Fruit fly (Drosophila melanogaster): Measurements from ENCODE around the gene CG3552.

CG3552 gene

dm6 chr3L:9461670-9462246 lies 5.6 kb downstream of the CG3552 start (continued):
- peak; percentile 49 for TF ChIP-seq CG10654 (GFP tag; optimal IDR thresholded peaks at IDR 0.05)
- TF ChIP-seq CG10147 (GFP tag; optimal IDR thresholded peaks at IDR 0.05): no peak
- no peak for TF ChIP-seq CG10321 (GFP tag; IDR thresholded peaks at IDR 0.05)
- TF ChIP-seq CG2875 (GFP tag; optimal IDR thresholded peaks at IDR 0.05): no peak
- no peak for TF ChIP-seq zf30C (GFP tag; optimal IDR thresholded peaks at IDR 0.05)
- no peak for TF ChIP-seq ab (GFP tag; optimal IDR thresholded peaks at IDR 0.05)
- TF ChIP-seq fd102C (GFP tag; optimal IDR thresholded peaks at IDR 0.05): peak; percentile 71
- no peak for TF ChIP-seq CG7745 (tag; optimal IDR thresholded peaks at IDR 0.05)
- peak; percentile 49 for TF ChIP-seq nerfin-1 (tag; optimal IDR thresholded peaks at IDR 0.05)
- no peak for TF ChIP-seq aop (GFP tag; IDR thresholded peaks at IDR 0.05)
- TF ChIP-seq Taf1 (GFP tag; IDR thresholded peaks at IDR 0.05): no peak
- peak; percentile 7 for TF ChIP-seq CG17568 (GFP tag; optimal IDR thresholded peaks at IDR 0.05)
- TF ChIP-seq gfzf (GFP tag; optimal IDR thresholded peaks at IDR 0.05): no peak
- peak; percentile 35 for TF ChIP-seq Oli (tag; optimal IDR thresholded peaks at IDR 0.05)
- peak; percentile 17 for TF ChIP-seq Fer3 (tag; optimal IDR thresholded peaks at IDR 0.05)
- TF ChIP-seq emc (GFP tag; optimal IDR thresholded peaks at IDR 0.05): no peak
- peak; percentile 5 for TF ChIP-seq CG12236 (GFP tag; optimal IDR thresholded peaks at IDR 0.05)
- 0 out of 3 replicates have a peak, but pooled peaks have one; percentile 30 for TF ChIP-seq Opbp (GFP tag; IDR thresholded peaks at IDR 0.05; ENCODE audit: partially characterized antibody)
- no peak for TF ChIP-seq CG16779 (GFP tag; IDR thresholded peaks at IDR 0.05)
- no peak for TF ChIP-seq BEAF-32 (GFP tag; optimal IDR thresholded peaks at IDR 0.05)
- no peak for TF ChIP-seq sima (GFP tag; optimal IDR thresholded peaks at IDR 0.05)
- no peak for TF ChIP-seq cato (GFP tag; optimal IDR thresholded peaks at IDR 0.05; ENCODE audit: borderline replicate concordance)
- TF ChIP-seq Lpt (GFP tag; optimal IDR thresholded peaks at IDR 0.05): no peak
- no peak for TF ChIP-seq chm (GFP tag; IDR thresholded peaks at IDR 0.05)
- TF ChIP-seq chif (GFP tag; optimal IDR thresholded peaks at IDR 0.05): peak in 1 of 2 experiments; percentile 38
- TF ChIP-seq CG3065 (GFP tag; optimal IDR thresholded peaks at IDR 0.05): peak; percentile 20
- no peak for TF ChIP-seq Hey (tag; optimal IDR thresholded peaks at IDR 0.05)
- no peak for TF ChIP-seq ATbp (GFP tag; optimal IDR thresholded peaks at IDR 0.05)
- TF ChIP-seq CG6791 (GFP tag; IDR thresholded peaks at IDR 0.05; ENCODE audit: partially characterized antibody): peak; percentile 46; the same call in 1 of the 3 replicates
- TF ChIP-seq CG5180 (GFP tag; optimal IDR thresholded peaks at IDR 0.05): no peak
- TF ChIP-seq CG30403 (GFP tag; optimal IDR thresholded peaks at IDR 0.05): no peak
- no peak for TF ChIP-seq CG12659 (GFP tag; optimal IDR thresholded peaks at IDR 0.05)
- TF ChIP-seq odd (GFP tag; optimal IDR thresholded peaks at IDR 0.05): no peak
- peak; percentile 48; the same call in 1 of the 3 replicates for TF ChIP-seq mld (GFP tag; IDR thresholded peaks at IDR 0.05; ENCODE audit: partially characterized antibody)
- no peak for TF ChIP-seq ham (GFP tag; IDR thresholded peaks at IDR 0.05)
- TF ChIP-seq CG11695 (GFP tag; IDR thresholded peaks at IDR 0.05): peak; percentile 47; the same call in 2 of the 3 replicates
- TF ChIP-seq dmrt11E (tag; optimal IDR thresholded peaks at IDR 0.05): peak; percentile 42
- TF ChIP-seq CG10267 (tag; optimal IDR thresholded peaks at IDR 0.05): no peak
- TF ChIP-seq Bgb (GFP tag; IDR thresholded peaks at IDR 0.05; ENCODE audit: partially characterized antibody): peak; percentile 16; the same call in 1 of the 2 replicates
- TF ChIP-seq CG9215 (GFP tag; IDR thresholded peaks at IDR 0.05): no peak; the same call in 1 of the 2 replicates
- no peak for TF ChIP-seq CG17361 (GFP tag; IDR thresholded peaks at IDR 0.05)
- TF ChIP-seq ranshi (GFP tag; IDR thresholded peaks at IDR 0.05): peak; percentile 35; the same call in 1 of the 2 replicates
- no peak for TF ChIP-seq Bdp1 (GFP tag; optimal IDR thresholded peaks at IDR 0.05)
- TF ChIP-seq danr (GFP tag; IDR thresholded peaks at IDR 0.05): no peak
- no peak for TF ChIP-seq Dad (GFP tag; optimal IDR thresholded peaks at IDR 0.05)
- TF ChIP-seq eyg (GFP tag; optimal IDR thresholded peaks at IDR 0.05): no peak
- TF ChIP-seq fd96Cb (tag; optimal IDR thresholded peaks at IDR 0.05): peak; percentile 42
- TF ChIP-seq Sry-δ (GFP tag; optimal IDR thresholded peaks at IDR 0.05): no peak
- TF ChIP-seq Atf3 (GFP tag; optimal IDR thresholded peaks at IDR 0.05): no peak
- TF ChIP-seq h (optimal IDR thresholded peaks at IDR 0.05): no peak

All from whole organism, embryonic.